Fruit fly (Drosophila melanogaster): ENCODE results near the gene CG43390.

- TF ChIP-seq bowl (GFP tag; IDR thresholded peaks at IDR 0.05) (no peak), seq (GFP tag; IDR thresholded peaks at IDR 0.05) (no peak), sd (tag; optimal IDR thresholded peaks at IDR 0.05) (no peak), CG34224 (GFP tag; IDR thresholded peaks at IDR 0.05; ENCODE audit: partially characterized antibody) (no peak), fd96Cb (tag; optimal IDR thresholded peaks at IDR 0.05) (no peak), CG10654 (GFP tag; optimal IDR thresholded peaks at IDR 0.05) (no peak), sna (GFP tag; IDR thresholded peaks at IDR 0.05; ENCODE audit: partially characterized antibody) (no peak)
These were observed 42.9 kb downstream of the CG43390 start for dm6 chr3L:11536767-11537419.
